Worm (Caenorhabditis elegans): ENCODE measurements around the gene rga-5.

rga-5 gene

ce11 chrIV:13881754-13882275 lies 54.1 kb downstream of the rga-5 start, which contains the start of gene rpl-29:
TSS of gene rpl-29 (plus strand) at chrIV:13882225.
- no peak for TF ChIP-seq dao-5 (tag; optimal IDR thresholded peaks at IDR 0.05)
- peak; percentile 60 for TF ChIP-seq him-1 (tag; optimal IDR thresholded peaks at IDR 0.05)
- TF ChIP-seq W03F9.2 (tag; optimal IDR thresholded peaks at IDR 0.05): peak; percentile 78

- no peak for TF ChIP-seq dao-5 (tag; optimal IDR thresholded peaks at IDR 0.05)
- TF ChIP-seq him-1 (tag; optimal IDR thresholded peaks at IDR 0.05): no peak
- no peak for TF ChIP-seq W03F9.2 (tag; optimal IDR thresholded peaks at IDR 0.05)
These were observed 54.9 kb downstream of the rga-5 start, which contains the start of gene thoc-7 for ce11 chrIV:13882573-13882972. TSS of gene thoc-7 (plus strand) at chrIV:13882734.

- TF ChIP-seq dao-5 (tag; optimal IDR thresholded peaks at IDR 0.05) (no peak), W03F9.2 (tag; optimal IDR thresholded peaks at IDR 0.05) (no peak), him-1 (tag; optimal IDR thresholded peaks at IDR 0.05) (no peak)
These were observed 56.2 kb downstream of the rga-5 start for ce11 chrIV:13883922-13884321.

- TF ChIP-seq W03F9.2 (tag; optimal IDR thresholded peaks at IDR 0.05): peak; percentile 59
- TF ChIP-seq dao-5 (tag; optimal IDR thresholded peaks at IDR 0.05): peak; percentile 76
- TF ChIP-seq him-1 (tag; optimal IDR thresholded peaks at IDR 0.05): peak; percentile 94
These were observed 59.9 kb downstream of the rga-5 start, which contains the start of gene lin-66 for ce11 chrIV:13887408-13888163. TSS of gene lin-66 (plus strand) at chrIV:13888079.

ce11 chrIV:13888164-13888518 lies 60.5 kb downstream of the rga-5 start:
- TF ChIP-seq him-1 (tag; optimal IDR thresholded peaks at IDR 0.05): no peak
- no peak for TF ChIP-seq W03F9.2 (tag; optimal IDR thresholded peaks at IDR 0.05)

ce11 chrIV:13893103-13893502 lies 65.4 kb downstream of the rga-5 start:
- TF ChIP-seq him-1 (tag; optimal IDR thresholded peaks at IDR 0.05) (no peak), W03F9.2 (tag; optimal IDR thresholded peaks at IDR 0.05) (no peak), dao-5 (tag; optimal IDR thresholded peaks at IDR 0.05) (no peak)

Data from whole organism, L4/young adult.